Worm (Caenorhabditis elegans) whole organism, L1 larva: ENCODE results near the gene idpb-3.

Experiments
- C16A3.4 ChIP-seq: fragments of 150-350 bp; optimal IDR thresholded peaks from 2 replicates; lab custom pipeline; 2014; ENCODE audit warnings: missing biosample characterization, missing genetic modification characterization
- C34B4.2 ChIP-seq: sonication (generic microtip); optimal IDR thresholded peaks from 2 replicates; lab custom pipeline; 2017; ENCODE audit warnings: mild to moderate bottlenecking, missing genetic modification characterization, missing compliant biosample characterization
- F16B12.6 ChIP-seq: fragments of 150-350 bp; optimal IDR thresholded peaks from 2 replicates; lab custom pipeline; 2014; ENCODE audit warnings: missing biosample characterization, missing genetic modification characterization
- aly-2 ChIP-seq: fragments of 150-350 bp; optimal IDR thresholded peaks from 2 replicates; lab custom pipeline; 2014; ENCODE audit warnings: missing biosample characterization, missing genetic modification characterization
- ama-1 ChIP-seq: fragments of 150-350 bp; optimal IDR thresholded peaks from 2 replicates; lab custom pipeline; 2014
- ceh-63 ChIP-seq: fragments of 200-800 bp; sonication (Bioruptor generic); optimal IDR thresholded peaks from 2 replicates; lab custom pipeline; 2018; ENCODE audit warnings: mild to moderate bottlenecking, missing genetic modification characterization, missing compliant biosample characterization
- ceh-8 ChIP-seq: fragments of 200-800 bp; sonication (Bioruptor generic); optimal IDR thresholded peaks from 2 replicates; lab custom pipeline; 2018; ENCODE audit warnings: mild to moderate bottlenecking, missing genetic modification characterization, moderate library complexity, missing compliant biosample characterization
- ceh-82 ChIP-seq, 3 experiments: fragments of 150-350 bp in 1 of 3; sonication (generic microtip) in 2 of 3; optimal IDR thresholded peaks; 2 replicates each; lab custom pipeline; 2014 to 2017; ENCODE audit warnings: missing biosample characterization in 3 of 3, missing genetic modification characterization in 3 of 3
- ceh-88 ChIP-seq: fragments of 200-800 bp; sonication (Bioruptor generic); IDR thresholded peaks from 2 replicates; pipeline ENCODE4 v1.3.6; 2022; ENCODE audit warnings: missing genetic modification characterization, missing compliant biosample characterization
- ceh-90 ChIP-seq: sonication (generic microtip); optimal IDR thresholded peaks from 2 replicates; lab custom pipeline; 2016; ENCODE audit warnings: missing genetic modification characterization, missing compliant biosample characterization
- dpl-1 ChIP-seq, 3 experiments: fragments of 150-350 bp in 2 of 3; sonication (generic microtip) in 1 of 3; optimal IDR thresholded peaks; 2 replicates each; lab custom pipeline; 2014 to 2017; ENCODE audit warnings: missing biosample characterization in 3 of 3, missing genetic modification characterization in 3 of 3, missing genetic modification reagents in 3 of 3
- efl-1 ChIP-seq, 4 experiments: fragments of 150-350 bp; optimal IDR thresholded peaks in 3 of 4; peaks in 1 of 4; 1 replicate in 1 of 4; 2 replicates in 3 of 4; lab custom pipeline; 2014; ENCODE audit warnings: missing biosample characterization in 2 of 4, missing genetic modification characterization in 2 of 4, missing genetic modification reagents in 2 of 4
- egl-13 ChIP-seq: sonication (generic microtip); optimal IDR thresholded peaks from 2 replicates; lab custom pipeline; 2016; ENCODE audit warnings: missing genotype, missing genetic modification reagents, missing genetic modification characterization, missing compliant biosample characterization
- elt-2 ChIP-seq: sonication (generic microtip); optimal IDR thresholded peaks from 2 replicates; lab custom pipeline; 2016; ENCODE audit warnings: missing genetic modification characterization, mild to moderate bottlenecking, inconsistent platforms, missing compliant biosample characterization, missing genetic modification reagents
- fos-1 ChIP-seq: fragments of 150-350 bp; optimal IDR thresholded peaks from 2 replicates; lab custom pipeline; 2014; ENCODE audit warnings: missing biosample characterization, missing genetic modification characterization
- grh-1 ChIP-seq: fragments of 200-800 bp; sonication (Bioruptor generic); IDR thresholded peaks from 2 replicates; pipeline ENCODE4 v1.3.6; 2022; ENCODE audit warnings: missing genetic modification reagents, missing genetic modification characterization, missing compliant biosample characterization
- irx-1 ChIP-seq: sonication (generic microtip); optimal IDR thresholded peaks from 2 replicates; lab custom pipeline; 2016; ENCODE audit warnings: missing genetic modification characterization, missing compliant biosample characterization
- lin-13 ChIP-seq: fragments of 150-350 bp; optimal IDR thresholded peaks from 2 replicates; lab custom pipeline; 2014; ENCODE audit warnings: missing biosample characterization, missing genetic modification reagents, missing genetic modification characterization
- lin-35 ChIP-seq, 2 experiments: fragments of 150-350 bp; optimal IDR thresholded peaks; 2 replicates each; lab custom pipeline; 2014; ENCODE audit warnings: missing biosample characterization in 2 of 2, missing genetic modification characterization in 2 of 2, missing genetic modification reagents in 2 of 2
- mdl-1 ChIP-seq, 2 experiments: fragments of 150-350 bp; optimal IDR thresholded peaks; 2 replicates each; lab custom pipeline; 2014 to 2017; ENCODE audit warnings: missing biosample characterization in 2 of 2, missing genetic modification characterization in 2 of 2, inconsistent platforms in 1 of 2
- mef-2 ChIP-seq: fragments of 150-350 bp; optimal IDR thresholded peaks from 2 replicates; lab custom pipeline; 2014; ENCODE audit warnings: missing biosample characterization, missing genetic modification characterization
- nhr-11 ChIP-seq: fragments of 150-350 bp; optimal IDR thresholded peaks from 2 replicates; lab custom pipeline; 2014; ENCODE audit warnings: missing biosample characterization, missing genetic modification characterization
- nhr-20 ChIP-seq: sonication (generic microtip); optimal IDR thresholded peaks from 2 replicates; lab custom pipeline; 2016; ENCODE audit warnings: mild to moderate bottlenecking, missing genetic modification characterization, missing compliant biosample characterization
- nhr-237 ChIP-seq: fragments of 150-350 bp; optimal IDR thresholded peaks from 2 replicates; lab custom pipeline; 2014; ENCODE audit warnings: missing biosample characterization, missing genetic modification characterization
- nhr-28 ChIP-seq: fragments of 150-350 bp; optimal IDR thresholded peaks from 2 replicates; lab custom pipeline; 2014; ENCODE audit warnings: missing biosample characterization, missing genetic modification characterization
- nhr-47 ChIP-seq: sonication (generic microtip); optimal IDR thresholded peaks from 2 replicates; lab custom pipeline; 2016; ENCODE audit warnings: mild to moderate bottlenecking, missing genetic modification characterization, moderate library complexity, missing compliant biosample characterization
- nhr-71 ChIP-seq: sonication (generic microtip); optimal IDR thresholded peaks from 2 replicates; lab custom pipeline; 2016; ENCODE audit warnings: mild to moderate bottlenecking, missing genetic modification characterization, moderate library complexity, missing compliant biosample characterization
- rnt-1 ChIP-seq: sonication (generic microtip); optimal IDR thresholded peaks from 2 replicates; lab custom pipeline; 2016; ENCODE audit warnings: mild to moderate bottlenecking, missing genetic modification characterization, moderate library complexity, missing compliant biosample characterization
- skn-1 ChIP-seq: fragments of 150-350 bp; optimal IDR thresholded peaks from 2 replicates; lab custom pipeline; 2014; ENCODE audit warnings: missing biosample characterization, missing genetic modification characterization
- zag-1 ChIP-seq: fragments of 150-350 bp; optimal IDR thresholded peaks from 2 replicates; lab custom pipeline; 2014; ENCODE audit warnings: missing biosample characterization, missing genetic modification characterization

idpb-3 gene

ce11 chrII:5091640-5092243 is 9.9 kb downstream of the idpb-3 start, which contains the start of gene pld-1:
Gene pld-1, minus strand, starts transcription at chrII:5091690.
- TF ChIP-seq ceh-90 (no peak), aly-2 (tag; lab: Kevin White, UChicago) (no peak), nhr-28 (tag; lab: Kevin White, UChicago) (no peak), skn-1 (tag; lab: Kevin White, UChicago) (no peak), nhr-20 (no peak), ceh-8 (no peak), grh-1 (GFP tag; lab: Robert Waterston, UW) (no peak), lin-13 (GFP tag; lab: Kevin White, UChicago) (no peak), C16A3.4 (tag; lab: Kevin White, UChicago) (no peak), ama-1 (lab: Kevin White, UChicago) (no peak), zag-1 (tag; lab: Kevin White, UChicago) (no peak), F16B12.6 (tag; lab: Kevin White, UChicago) (no peak), irx-1 (no peak), mef-2 (tag; lab: Kevin White, UChicago) (no peak), rnt-1 (tag; lab: Kevin White, UChicago) (no peak)

ce11 chrII:5086143-5086542 is 15.5 kb downstream of the idpb-3 start:
- TF ChIP-seq elt-2 (tag; lab: Kevin White, UChicago) (peak; percentile 91), irx-1 (no peak)

ce11 chrII:5085450-5085849 is 16.2 kb downstream of the idpb-3 start, which contains the start of gene txt-9:
Gene txt-9, plus strand, starts transcription at chrII:5085785.
- TF ChIP-seq skn-1 (tag; lab: Kevin White, UChicago) (no peak), ceh-63 (no peak), dpl-1 (GFP tag; optimal IDR thresholded peaks at IDR 0.05; lab: Kevin White, UChicago) (no peak), lin-35 (GFP tag; optimal IDR thresholded peaks at IDR 0.05; lab: Kevin White, UChicago) (peak in 1 of 2 experiments; percentile 13), egl-13 (tag; lab: Kevin White, UChicago) (no peak), nhr-237 (tag; lab: Kevin White, UChicago) (no peak), nhr-47 (tag; lab: Kevin White, UChicago) (no peak), elt-2 (tag; lab: Kevin White, UChicago) (peak; percentile 62)

- TF ChIP-seq elt-2 (tag; lab: Kevin White, UChicago), result peak; percentile 52
- TF ChIP-seq efl-1 (optimal IDR thresholded peaks at IDR 0.05; lab: Kevin White, UChicago), result no peak
- peak in 1 of 2 experiments; percentile 24 for TF ChIP-seq efl-1 (GFP tag; optimal IDR thresholded peaks at IDR 0.05 in 1 of 2; lab: Kevin White, UChicago)
- no peak for TF ChIP-seq nhr-11 (tag; lab: Kevin White, UChicago)
These were observed 17.4 kb downstream of the idpb-3 start for ce11 chrII:5084225-5084624.

- TF ChIP-seq nhr-71 (tag; lab: Kevin White, UChicago), result no peak
- TF ChIP-seq ceh-82 (tag; optimal IDR thresholded peaks at IDR 0.05; lab: Kevin White, UChicago), result no peak
- no peak for TF ChIP-seq mdl-1 (tag; optimal IDR thresholded peaks at IDR 0.05; lab: Kevin White, UChicago)
- no peak for TF ChIP-seq ceh-88 (GFP tag; lab: Robert Waterston, UW)
- no peak for TF ChIP-seq fos-1 (tag; lab: Kevin White, UChicago)
- TF ChIP-seq C34B4.2 (tag; lab: Kevin White, UChicago), result no peak
These were observed 18.3 kb downstream of the idpb-3 start, which contains the start of gene C04G6.4 for ce11 chrII:5083341-5083740. Gene C04G6.4, minus strand, starts transcription at chrII:5083441.
